Worm (Caenorhabditis elegans) whole organism, young adult: ENCODE data around the gene Y102E9.5.

Source experiments
- B0336.3 ChIP-seq: fragments of 200-800 bp; sonication (Bioruptor generic); IDR thresholded peaks from 2 replicates; pipeline ENCODE4 v1.3.6; 2022; ENCODE audit warnings: missing genetic modification characterization, missing compliant biosample characterization
- C06A6.2 ChIP-seq: fragments of 200-800 bp; sonication (Bioruptor generic); conservative IDR thresholded peaks from 2 replicates; pipeline ENCODE4 v1.3.6; 2022; ENCODE audit warnings: missing genetic modification characterization, missing compliant biosample characterization
- D2030.7 ChIP-seq: fragments of 200-800 bp; sonication (Bioruptor generic); IDR thresholded peaks from 2 replicates; pipeline ENCODE4 v1.3.6; 2022; ENCODE audit warnings: missing genetic modification reagents, missing genetic modification characterization, missing compliant biosample characterization
- F10E7.11 ChIP-seq: sonication (generic microtip); optimal IDR thresholded peaks from 2 replicates; lab custom pipeline; 2017; ENCODE audit warnings: mild to moderate bottlenecking, missing genetic modification characterization, moderate library complexity, missing compliant biosample characterization
- F23B12.7 ChIP-seq: sonication (generic microtip); optimal IDR thresholded peaks from 2 replicates; lab custom pipeline; 2017; ENCODE audit warnings: missing genetic modification characterization, mild to moderate bottlenecking, missing compliant biosample characterization, antibody characterized with exemption, moderate library complexity; ENCODE audit not compliant: insufficient read depth
- K11D2.4 ChIP-seq: fragments of 200-800 bp; sonication (Bioruptor generic); IDR thresholded peaks from 2 replicates; pipeline ENCODE4 v1.3.6; 2022; ENCODE audit warnings: missing genetic modification reagents, missing genetic modification characterization, missing compliant biosample characterization
- T07F8.4 ChIP-seq: sonication (generic microtip); optimal IDR thresholded peaks from 2 replicates; lab custom pipeline; 2016; ENCODE audit warnings: mild to moderate bottlenecking, missing genetic modification characterization, moderate library complexity, missing compliant biosample characterization
- T26A5.8 ChIP-seq: sonication (generic microtip); optimal IDR thresholded peaks from 2 replicates; lab custom pipeline; 2016; ENCODE audit warnings: missing genetic modification characterization, missing compliant biosample characterization
- Y53G8AR.9 ChIP-seq: fragments of 200-800 bp; sonication (Bioruptor generic); conservative IDR thresholded peaks from 2 replicates; pipeline ENCODE4 v1.3.6; 2022; ENCODE audit warnings: missing genetic modification reagents, missing genetic modification characterization, missing compliant biosample characterization
- Y67H2A.10 ChIP-seq: fragments of 200-800 bp; sonication (Bioruptor generic); conservative IDR thresholded peaks from 2 replicates; pipeline ENCODE4 v1.3.6; 2022; ENCODE audit warnings: missing genetic modification reagents, missing genetic modification characterization, missing compliant biosample characterization
- ZK185.1 ChIP-seq: sonication (generic microtip); optimal IDR thresholded peaks from 2 replicates; lab custom pipeline; 2016; ENCODE audit warnings: mild to moderate bottlenecking, missing genetic modification characterization, missing compliant biosample characterization; ENCODE audit not compliant: poor library complexity, severe bottlenecking
- aptf-2 ChIP-seq: fragments of 200-800 bp; sonication (Bioruptor generic); conservative IDR thresholded peaks from 2 replicates; pipeline ENCODE4 v1.3.6; 2022; ENCODE audit warnings: missing genetic modification reagents, missing genetic modification characterization, missing compliant biosample characterization
- attf-3 ChIP-seq: fragments of 200-800 bp; sonication (Bioruptor generic); conservative IDR thresholded peaks from 2 replicates; pipeline ENCODE4 v1.3.6; 2022; ENCODE audit warnings: missing genetic modification reagents, missing genetic modification characterization, missing compliant biosample characterization
- bed-2 ChIP-seq: fragments of 200-800 bp; sonication (Bioruptor generic); IDR thresholded peaks from 2 replicates; pipeline ENCODE4 v1.3.6; 2022; ENCODE audit warnings: missing genetic modification reagents, missing genetic modification characterization, missing compliant biosample characterization
- ccch-3 ChIP-seq: fragments of 200-800 bp; sonication (Bioruptor generic); optimal IDR thresholded peaks from 2 replicates; lab custom pipeline; 2018; ENCODE audit warnings: mild to moderate bottlenecking, missing genetic modification characterization, missing compliant biosample characterization
- cebp-2 ChIP-seq: fragments of 200-800 bp; sonication (Bioruptor generic); IDR thresholded peaks from 2 replicates; pipeline ENCODE4 v1.3.6; 2022; ENCODE audit warnings: missing genetic modification characterization, missing compliant biosample characterization
- ceh-91 ChIP-seq: fragments of 200-800 bp; sonication (Bioruptor generic); IDR thresholded peaks from 2 replicates; pipeline ENCODE4 v1.3.6; 2022; ENCODE audit warnings: missing genetic modification reagents, missing genetic modification characterization, missing compliant biosample characterization
- die-1 ChIP-seq: sonication (generic microtip); optimal IDR thresholded peaks from 2 replicates; lab custom pipeline; 2016; ENCODE audit warnings: missing genotype, mild to moderate bottlenecking, missing genetic modification characterization, missing compliant biosample characterization
- egl-18 ChIP-seq: fragments of 200-800 bp; sonication (Bioruptor generic); IDR thresholded peaks from 2 replicates; pipeline ENCODE4 v1.3.6; 2022; ENCODE audit warnings: missing genetic modification reagents, missing genetic modification characterization, missing compliant biosample characterization
- egl-44 ChIP-seq: fragments of 200-800 bp; sonication (Bioruptor generic); IDR thresholded peaks from 2 replicates; pipeline ENCODE4 v1.3.6; 2022; ENCODE audit warnings: missing genetic modification reagents, missing genetic modification characterization, missing compliant biosample characterization
- ets-4 ChIP-seq: fragments of 200-800 bp; sonication (Bioruptor generic); optimal IDR thresholded peaks from 2 replicates; lab custom pipeline; 2018; ENCODE audit warnings: mild to moderate bottlenecking, missing genetic modification characterization, missing compliant biosample characterization
- gei-17 ChIP-seq: fragments of 200-800 bp; sonication (Bioruptor generic); optimal IDR thresholded peaks from 2 replicates; lab custom pipeline; 2018; ENCODE audit warnings: mild to moderate bottlenecking, missing genetic modification characterization, missing compliant biosample characterization
- hlh-26 ChIP-seq: fragments of 200-800 bp; sonication (Bioruptor generic); conservative IDR thresholded peaks from 2 replicates; pipeline ENCODE4 v1.3.6; 2022; ENCODE audit warnings: missing genetic modification reagents, missing genetic modification characterization, missing compliant biosample characterization
- hmg-1.2 ChIP-seq: fragments of 200-800 bp; sonication (Bioruptor generic); IDR thresholded peaks from 2 replicates; pipeline ENCODE4 v1.3.6; 2022; ENCODE audit warnings: missing genetic modification reagents, missing genetic modification characterization, missing compliant biosample characterization
- hmg-20 ChIP-seq: fragments of 200-800 bp; sonication (Bioruptor generic); IDR thresholded peaks from 2 replicates; pipeline ENCODE4 v1.3.6; 2022; ENCODE audit warnings: missing genetic modification reagents, missing genetic modification characterization, missing compliant biosample characterization
- let-526 ChIP-seq: fragments of 200-800 bp; sonication (Bioruptor generic); IDR thresholded peaks from 2 replicates; pipeline ENCODE4 v1.3.6; 2022; ENCODE audit warnings: missing genetic modification reagents, missing genetic modification characterization, missing compliant biosample characterization
- let-607 ChIP-seq, 2 experiments: fragments of 200-800 bp in 1 of 2; sonication (Bioruptor generic) in 1 of 2; sonication (generic microtip) in 1 of 2; optimal IDR thresholded peaks; 2 replicates each; lab custom pipeline; 2016 to 2018; ENCODE audit warnings: mild to moderate bottlenecking in 2 of 2, missing compliant biosample characterization in 2 of 2, missing genetic modification characterization in 2 of 2, moderate library complexity in 2 of 2, missing genotype in 1 of 2
- lir-1 ChIP-seq: fragments of 200-800 bp; sonication (Bioruptor generic); conservative IDR thresholded peaks from 2 replicates; pipeline ENCODE4 v1.3.6; 2022; ENCODE audit warnings: missing genetic modification reagents, missing genetic modification characterization, missing compliant biosample characterization
- lsy-27 ChIP-seq: sonication (generic microtip); optimal IDR thresholded peaks from 2 replicates; lab custom pipeline; 2017; ENCODE audit warnings: missing genetic modification characterization, mild to moderate bottlenecking, missing compliant biosample characterization, antibody characterized with exemption, missing genotype, borderline replicate concordance; ENCODE audit not compliant: insufficient read depth
- mcd-1 ChIP-seq: fragments of 200-800 bp; sonication (Bioruptor generic); IDR thresholded peaks from 2 replicates; pipeline ENCODE4 v1.3.6; 2022; ENCODE audit warnings: missing genetic modification reagents, missing genetic modification characterization, missing compliant biosample characterization
- nhr-80 ChIP-seq: sonication (generic microtip); optimal IDR thresholded peaks from 2 replicates; lab custom pipeline; 2016; ENCODE audit warnings: missing genetic modification characterization, missing compliant biosample characterization
- pbrm-1 ChIP-seq: fragments of 200-800 bp; sonication (Bioruptor generic); IDR thresholded peaks from 2 replicates; pipeline ENCODE4 v1.3.6; 2022; ENCODE audit warnings: missing genetic modification reagents, missing genetic modification characterization, missing compliant biosample characterization
- rcor-1 ChIP-seq: fragments of 200-800 bp; sonication (Bioruptor generic); IDR thresholded peaks from 2 replicates; pipeline ENCODE4 v1.3.6; 2022; ENCODE audit warnings: missing genetic modification reagents, missing genetic modification characterization, missing compliant biosample characterization
- rec-8 ChIP-seq, 2 experiments: sonication (generic microtip); optimal IDR thresholded peaks; 2 replicates each; lab custom pipeline; 2016; ENCODE audit warnings: mild to moderate bottlenecking in 2 of 2, missing genetic modification characterization in 2 of 2, missing genetic modification reagents in 2 of 2, missing genotype in 2 of 2, missing biosample characterization in 1 of 2, missing compliant biosample characterization in 1 of 2, moderate library complexity in 1 of 2
- repo-1 ChIP-seq: sonication (generic microtip); optimal IDR thresholded peaks from 2 replicates; lab custom pipeline; 2017; ENCODE audit warnings: mild to moderate bottlenecking, missing genetic modification characterization, missing compliant biosample characterization
- sea-2 ChIP-seq: fragments of 200-800 bp; sonication (Bioruptor generic); IDR thresholded peaks from 2 replicates; pipeline ENCODE4 v1.3.6; 2022; ENCODE audit warnings: missing genetic modification characterization, missing compliant biosample characterization
- snpc-1.3 ChIP-seq: sonication (generic microtip); optimal IDR thresholded peaks from 2 replicates; lab custom pipeline; 2017; ENCODE audit warnings: missing genetic modification characterization, mild to moderate bottlenecking, missing compliant biosample characterization, antibody characterized with exemption, moderate library complexity, missing genotype, missing genetic modification reagents; ENCODE audit not compliant: insufficient read depth
- sptf-2 ChIP-seq: fragments of 200-800 bp; sonication (Bioruptor generic); optimal IDR thresholded peaks from 2 replicates; lab custom pipeline; 2018; ENCODE audit warnings: mild to moderate bottlenecking, missing genetic modification characterization, missing compliant biosample characterization
- tbx-9 ChIP-seq: sonication (generic microtip); optimal IDR thresholded peaks from 2 replicates; lab custom pipeline; 2016; ENCODE audit warnings: borderline replicate concordance, missing genetic modification characterization, inconsistent platforms, missing compliant biosample characterization
- unc-130 ChIP-seq: sonication (generic microtip); optimal IDR thresholded peaks from 2 replicates; lab custom pipeline; 2016; ENCODE audit warnings: missing genetic modification reagents, missing genetic modification characterization, missing compliant biosample characterization
- zfh-2 ChIP-seq: fragments of 200-800 bp; sonication (Bioruptor generic); conservative IDR thresholded peaks from 2 replicates; pipeline ENCODE4 v1.3.6; 2022; ENCODE audit warnings: missing genetic modification reagents, missing genetic modification characterization, missing compliant biosample characterization
- ztf-6 ChIP-seq: fragments of 200-800 bp; sonication (Bioruptor generic); IDR thresholded peaks from 2 replicates; pipeline ENCODE4 v1.3.6; 2022; ENCODE audit warnings: missing genetic modification reagents, missing genetic modification characterization, missing compliant biosample characterization

Gene Y102E9.5

DNA sequence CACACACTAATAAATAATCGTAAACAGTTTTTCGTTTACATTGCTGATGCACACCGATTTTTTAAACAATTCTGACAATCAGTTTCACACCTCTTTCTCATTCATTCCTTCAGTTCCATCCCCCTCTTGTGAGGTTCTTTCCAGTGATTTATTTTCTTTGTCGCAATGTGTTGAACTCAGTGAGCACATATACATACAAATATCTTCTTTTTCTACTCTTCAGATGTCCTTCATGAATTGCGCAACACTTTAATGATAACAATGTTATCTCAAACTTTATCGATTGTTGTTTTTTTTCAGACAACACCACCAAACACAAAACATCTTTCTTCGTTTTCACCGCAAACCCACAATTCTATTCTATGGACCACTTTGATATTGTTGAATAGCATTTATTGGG is 15.9 kb upstream of the Y102E9.5 start, which contains the start of gene dig-1:
Gene dig-1, plus strand, starts transcription at position 301 of the 400 bp plus-strand sequence.
- TF ChIP-seq snpc-1.3 (no peak), hlh-26 (GFP tag; lab: Robert Waterston, UW) (no peak), lsy-27 (tag; lab: Kevin White, UChicago) (no peak), F23B12.7 (tag; lab: Kevin White, UChicago) (no peak), rec-8 (tag; optimal IDR thresholded peaks at IDR 0.05; lab: Kevin White, UChicago) (no peak), egl-18 (GFP tag; lab: Robert Waterston, UW) (no peak), sea-2 (GFP tag; lab: Robert Waterston, UW) (no peak), lir-1 (GFP tag; lab: Robert Waterston, UW) (no peak), nhr-80 (tag; lab: Kevin White, UChicago) (no peak), egl-44 (GFP tag; lab: Robert Waterston, UW) (no peak), sptf-2 (GFP tag; lab: Kevin White, UChicago) (no peak), D2030.7 (GFP tag; lab: Robert Waterston, UW) (no peak), T07F8.4 (tag; lab: Kevin White, UChicago) (no peak), bed-2 (no peak), pbrm-1 (GFP tag; lab: Robert Waterston, UW) (no peak), ets-4 (GFP tag; lab: Kevin White, UChicago) (no peak), aptf-2 (no peak), Y67H2A.10 (no peak), tbx-9 (no peak), let-526 (no peak)
- TF ChIP-seq, all 124 proteins: peak for 0

DNA sequence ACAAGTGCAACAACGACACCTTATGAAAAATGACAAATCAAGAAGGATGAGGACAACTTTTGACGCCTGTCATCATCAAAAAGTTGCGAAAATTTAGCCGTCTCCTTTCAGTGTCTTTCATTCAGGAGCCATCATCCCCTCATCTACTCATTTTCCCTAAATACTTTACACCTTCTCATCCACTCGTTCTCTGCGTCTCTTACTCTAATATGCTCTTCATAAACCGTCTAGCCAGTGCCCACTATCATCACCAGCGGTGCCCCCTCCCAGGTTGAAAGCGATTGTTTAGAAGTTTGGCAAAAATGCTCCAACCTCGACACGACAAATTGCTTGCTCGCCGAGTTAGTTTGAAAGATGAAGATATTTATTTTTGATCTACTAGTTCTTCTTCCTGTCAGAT is 12.5 kb upstream of the Y102E9.5 start:
- TF ChIP-seq T26A5.8 (tag; lab: Kevin White, UChicago) (no peak), sptf-2 (GFP tag; lab: Kevin White, UChicago) (no peak), rcor-1 (no peak), pbrm-1 (GFP tag; lab: Robert Waterston, UW) (no peak), Y67H2A.10 (no peak), attf-3 (GFP tag; lab: Robert Waterston, UW) (no peak), ZK185.1 (tag; lab: Kevin White, UChicago) (no peak), ccch-3 (no peak), C06A6.2 (GFP tag; lab: Robert Waterston, UW) (no peak), unc-130 (GFP tag; lab: Kevin White, UChicago) (no peak), repo-1 (tag; lab: Kevin White, UChicago) (no peak), hmg-20 (no peak), zfh-2 (no peak), K11D2.4 (GFP tag; lab: Robert Waterston, UW) (no peak), gei-17 (GFP tag; lab: Kevin White, UChicago) (no peak), T07F8.4 (tag; lab: Kevin White, UChicago) (no peak), B0336.3 (GFP tag; lab: Robert Waterston, UW) (no peak), let-607 (tag; optimal IDR thresholded peaks at IDR 0.05; lab: Kevin White, UChicago) (no peak), ztf-6 (GFP tag; lab: Robert Waterston, UW) (no peak)
- TF ChIP-seq, all 124 proteins: peak for 0

DNA sequence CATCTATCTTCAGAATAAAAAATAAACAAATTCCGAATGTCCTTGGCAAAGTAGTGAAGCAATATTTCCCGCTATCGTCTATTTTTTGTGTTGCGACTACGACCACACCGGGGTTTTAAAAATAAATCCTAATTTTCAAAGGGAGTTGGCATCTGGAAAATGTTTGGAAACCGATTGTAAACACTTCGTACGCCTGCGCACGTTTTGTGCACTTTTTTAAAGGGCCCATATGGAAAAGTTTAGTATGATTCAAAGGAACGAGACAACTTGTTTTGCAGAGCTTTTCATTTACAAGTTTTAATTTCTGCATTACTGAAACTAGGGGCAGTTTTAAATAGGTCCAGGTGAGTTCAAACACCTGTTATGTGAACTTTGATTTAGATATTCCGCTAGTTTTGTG is 10.0 kb upstream of the Y102E9.5 start:
- TF ChIP-seq mcd-1 (GFP tag; lab: Robert Waterston, UW): no peak
- TF ChIP-seq tbx-9: no peak
- TF ChIP-seq ceh-91 (GFP tag; lab: Robert Waterston, UW): no peak
- no peak for TF ChIP-seq T26A5.8 (tag; lab: Kevin White, UChicago)
- no peak for TF ChIP-seq die-1 (tag; lab: Kevin White, UChicago)
- TF ChIP-seq Y53G8AR.9 (GFP tag; lab: Robert Waterston, UW): no peak
- TF ChIP-seq D2030.7 (GFP tag; lab: Robert Waterston, UW): no peak
- TF ChIP-seq ets-4 (GFP tag; lab: Kevin White, UChicago): no peak
- TF ChIP-seq attf-3 (GFP tag; lab: Robert Waterston, UW): no peak
- no peak for TF ChIP-seq cebp-2 (GFP tag; lab: Robert Waterston, UW)
- TF ChIP-seq hmg-1.2 (GFP tag; lab: Robert Waterston, UW): no peak
- TF ChIP-seq F10E7.11 (tag; lab: Kevin White, UChicago): no peak
- no peak for TF ChIP-seq K11D2.4 (GFP tag; lab: Robert Waterston, UW)
